Worm (Caenorhabditis elegans): ENCODE measurements around the gene acp-3.

Gene acp-3

ce11 chrII:8411002-8411401, 25.9 kb downstream of the acp-3 start:
- TF ChIP-seq elt-1 (tag; optimal IDR thresholded peaks at IDR 0.05; ENCODE audit: borderline replicate concordance, insufficient read depth), result peak; percentile 84
- no peak for TF ChIP-seq nhr-12 (tag; optimal IDR thresholded peaks at IDR 0.05)
- no peak for TF ChIP-seq mep-1 (tag; optimal IDR thresholded peaks at IDR 0.05)
- no peak for TF ChIP-seq ztf-11 (tag; optimal IDR thresholded peaks at IDR 0.05)
- TF ChIP-seq blmp-1 (tag; optimal IDR thresholded peaks at IDR 0.05), result peak; percentile 7
- no peak for TF ChIP-seq lin-32 (GFP tag; optimal IDR thresholded peaks at IDR 0.05)
- no peak for TF ChIP-seq mls-2 (tag; optimal IDR thresholded peaks at IDR 0.05)
- TF ChIP-seq bed-3 (GFP tag; optimal IDR thresholded peaks at IDR 0.05), result no peak
- TF ChIP-seq ces-1 (GFP tag; optimal IDR thresholded peaks at IDR 0.05), result no peak
- TF ChIP-seq zip-8 (tag; optimal IDR thresholded peaks at IDR 0.05), result peak; percentile 77
- no peak for TF ChIP-seq nhr-237 (tag; optimal IDR thresholded peaks at IDR 0.05)
- no peak for TF ChIP-seq ceh-43 (GFP tag; optimal IDR thresholded peaks at IDR 0.05)
- TF ChIP-seq ceh-83 (GFP tag; optimal IDR thresholded peaks at IDR 0.05), result no peak
- no peak for TF ChIP-seq cnd-1 (tag; optimal IDR thresholded peaks at IDR 0.05)
- no peak for TF ChIP-seq snpc-4 (tag; optimal IDR thresholded peaks at IDR 0.05)
- TF ChIP-seq sem-2 (GFP tag; optimal IDR thresholded peaks at IDR 0.05), result no peak
- TF ChIP-seq drap-1 (GFP tag; optimal IDR thresholded peaks at IDR 0.05), result no peak
- no peak for TF ChIP-seq unc-120 (tag; optimal IDR thresholded peaks at IDR 0.05; ENCODE audit: poor library complexity, severe bottlenecking)
- TF ChIP-seq pha-4 (tag; optimal IDR thresholded peaks at IDR 0.05), result no peak

- TF ChIP-seq lsy-2 (tag; optimal IDR thresholded peaks at IDR 0.05) (no peak), M03D4.4 (tag; optimal IDR thresholded peaks at IDR 0.05) (no peak), lin-32 (GFP tag; optimal IDR thresholded peaks at IDR 0.05) (no peak), nhr-76 (tag; optimal IDR thresholded peaks at IDR 0.05) (no peak), ham-2 (GFP tag; optimal IDR thresholded peaks at IDR 0.05) (no peak)
These were observed 27.4 kb downstream of the acp-3 start for ce11 chrII:8409538-8409937.

- TF ChIP-seq unc-120 (tag; optimal IDR thresholded peaks at IDR 0.05; ENCODE audit: poor library complexity, severe bottlenecking) (no peak), unc-39 (tag; optimal IDR thresholded peaks at IDR 0.05) (no peak), M03D4.4 (tag; optimal IDR thresholded peaks at IDR 0.05) (no peak), tbx-8 (GFP tag; optimal IDR thresholded peaks at IDR 0.05) (no peak), cnd-1 (tag; optimal IDR thresholded peaks at IDR 0.05) (no peak), lin-32 (GFP tag; optimal IDR thresholded peaks at IDR 0.05) (no peak), mep-1 (tag; optimal IDR thresholded peaks at IDR 0.05) (no peak), pha-4 (tag; optimal IDR thresholded peaks at IDR 0.05) (no peak), nhr-12 (tag; optimal IDR thresholded peaks at IDR 0.05) (no peak), ceh-43 (GFP tag; optimal IDR thresholded peaks at IDR 0.05) (no peak), elt-1 (tag; optimal IDR thresholded peaks at IDR 0.05; ENCODE audit: borderline replicate concordance, insufficient read depth) (no peak), sptf-1 (tag; optimal IDR thresholded peaks at IDR 0.05) (no peak), flh-1 (GFP tag; optimal IDR thresholded peaks at IDR 0.05) (no peak), unc-62 (GFP tag; optimal IDR thresholded peaks at IDR 0.05) (no peak), snpc-4 (tag; optimal IDR thresholded peaks at IDR 0.05) (no peak)
These were observed 29.4 kb downstream of the acp-3 start, which contains the start of gene sra-13 for ce11 chrII:8407491-8407890. Gene sra-13 (plus strand): TSS chrII:8407685.

- TF ChIP-seq tbx-8 (GFP tag; optimal IDR thresholded peaks at IDR 0.05), result no peak
- no peak for TF ChIP-seq M03D4.4 (tag; optimal IDR thresholded peaks at IDR 0.05)
- TF ChIP-seq pha-4 (tag; optimal IDR thresholded peaks at IDR 0.05), result no peak
These were observed 31.6 kb downstream of the acp-3 start, which contains the start of gene ubc-24 for ce11 chrII:8405303-8405702. Gene ubc-24 (plus strand): TSS chrII:8405603.

ce11 chrII:8404748-8405147, 32.2 kb downstream of the acp-3 start, which contains the start of gene skpo-1:
Gene skpo-1 (minus strand): TSS chrII:8404848.
- TF ChIP-seq mab-5 (tag; optimal IDR thresholded peaks at IDR 0.05) (no peak), ces-1 (GFP tag; optimal IDR thresholded peaks at IDR 0.05) (no peak), cnd-1 (tag; optimal IDR thresholded peaks at IDR 0.05) (no peak), lsy-2 (tag; optimal IDR thresholded peaks at IDR 0.05) (no peak), mep-1 (tag; optimal IDR thresholded peaks at IDR 0.05) (no peak), unc-62 (GFP tag; optimal IDR thresholded peaks at IDR 0.05) (no peak), ham-2 (GFP tag; optimal IDR thresholded peaks at IDR 0.05) (no peak), lin-13 (tag; optimal IDR thresholded peaks at IDR 0.05) (no peak)
